Worm (Caenorhabditis elegans) whole organism, mixed stage, embryonic: ENCODE data around the gene K08F8.7.

Experiments used
- M03D4.4 ChIP-seq: sonication (generic microtip); optimal IDR thresholded peaks from 2 replicates; lab custom pipeline; 2017; ENCODE audit warnings: mild to moderate bottlenecking, missing genetic modification characterization, missing compliant biosample characterization
- bed-3 ChIP-seq: fragments of 200-800 bp; sonication (Bioruptor generic); optimal IDR thresholded peaks from 3 replicates; lab custom pipeline; 2018; ENCODE audit warnings: mild to moderate bottlenecking, missing genetic modification characterization, moderate library complexity, missing compliant biosample characterization
- blmp-1 ChIP-seq: fragments of 150-350 bp; optimal IDR thresholded peaks from 2 replicates; lab custom pipeline; 2014; ENCODE audit warnings: missing biosample characterization, missing genetic modification characterization
- ceh-39 ChIP-seq: fragments of 150-350 bp; optimal IDR thresholded peaks from 2 replicates; lab custom pipeline; 2014; ENCODE audit warnings: missing biosample characterization, missing genetic modification characterization
- ceh-43 ChIP-seq: fragments of 200-800 bp; sonication (Bioruptor generic); optimal IDR thresholded peaks from 2 replicates; lab custom pipeline; 2018; ENCODE audit warnings: mild to moderate bottlenecking, missing genetic modification characterization, moderate library complexity, missing compliant biosample characterization
- ceh-83 ChIP-seq: fragments of 200-800 bp; sonication (Bioruptor generic); optimal IDR thresholded peaks from 2 replicates; lab custom pipeline; 2018; ENCODE audit warnings: mild to moderate bottlenecking, missing genetic modification characterization, missing compliant biosample characterization
- cnd-1 ChIP-seq: fragments of 200-800 bp; sonication (Bioruptor generic); optimal IDR thresholded peaks from 2 replicates; lab custom pipeline; 2018; ENCODE audit warnings: mild to moderate bottlenecking, missing genetic modification characterization, missing compliant biosample characterization
- drap-1 ChIP-seq: fragments of 200-800 bp; sonication (Bioruptor generic); optimal IDR thresholded peaks from 3 replicates; lab custom pipeline; 2018; ENCODE audit warnings: mild to moderate bottlenecking, missing genetic modification characterization, missing compliant biosample characterization
- elt-1 ChIP-seq: sonication (generic microtip); optimal IDR thresholded peaks from 2 replicates; lab custom pipeline; 2017; ENCODE audit warnings: missing genetic modification characterization, mild to moderate bottlenecking, missing compliant biosample characterization, antibody characterized with exemption, moderate library complexity, borderline replicate concordance; ENCODE audit not compliant: insufficient read depth
- elt-3 ChIP-seq: fragments of 150-350 bp; optimal IDR thresholded peaks from 2 replicates; lab custom pipeline; 2014; ENCODE audit warnings: missing biosample characterization, missing genetic modification characterization
- flh-1 ChIP-seq: fragments of 200-800 bp; sonication (Bioruptor generic); optimal IDR thresholded peaks from 2 replicates; lab custom pipeline; 2018; ENCODE audit warnings: mild to moderate bottlenecking, missing genetic modification characterization, moderate library complexity, missing compliant biosample characterization
- ham-2 ChIP-seq: fragments of 200-800 bp; sonication (Bioruptor generic); optimal IDR thresholded peaks from 2 replicates; lab custom pipeline; 2018; ENCODE audit warnings: mild to moderate bottlenecking, missing genetic modification characterization, missing compliant biosample characterization
- hlh-1 ChIP-seq: fragments of 150-350 bp; optimal IDR thresholded peaks from 2 replicates; lab custom pipeline; 2014; ENCODE audit warnings: missing biosample characterization, missing genetic modification reagents, missing genetic modification characterization
- lin-13 ChIP-seq: fragments of 150-350 bp; optimal IDR thresholded peaks from 2 replicates; lab custom pipeline; 2014; ENCODE audit warnings: missing biosample characterization, missing genetic modification characterization
- lin-32 ChIP-seq: fragments of 200-800 bp; sonication (Bioruptor generic); optimal IDR thresholded peaks from 2 replicates; lab custom pipeline; 2018; ENCODE audit warnings: mild to moderate bottlenecking, missing genetic modification characterization, missing compliant biosample characterization
- lsy-2 ChIP-seq: fragments of 150-350 bp; optimal IDR thresholded peaks from 2 replicates; lab custom pipeline; 2014; ENCODE audit warnings: missing biosample characterization, missing genetic modification characterization
- mab-5 ChIP-seq: fragments of 150-350 bp; optimal IDR thresholded peaks from 2 replicates; lab custom pipeline; 2014; ENCODE audit warnings: missing biosample characterization, missing genetic modification characterization
- mep-1 ChIP-seq: fragments of 150-350 bp; optimal IDR thresholded peaks from 2 replicates; lab custom pipeline; 2017; ENCODE audit warnings: missing biosample characterization, missing genetic modification reagents, missing genetic modification characterization, inconsistent platforms
- mls-2 ChIP-seq: sonication (generic microtip); optimal IDR thresholded peaks from 2 replicates; lab custom pipeline; 2016; ENCODE audit warnings: mild to moderate bottlenecking, missing genetic modification characterization, moderate library complexity, missing compliant biosample characterization
- nhr-12 ChIP-seq: fragments of 150-350 bp; optimal IDR thresholded peaks from 2 replicates; lab custom pipeline; 2014; ENCODE audit warnings: missing biosample characterization, missing genetic modification characterization
- nhr-2 ChIP-seq: fragments of 150-350 bp; optimal IDR thresholded peaks from 2 replicates; lab custom pipeline; 2014; ENCODE audit warnings: missing biosample characterization, missing genetic modification characterization
- nhr-237 ChIP-seq: fragments of 150-350 bp; optimal IDR thresholded peaks from 2 replicates; lab custom pipeline; 2014; ENCODE audit warnings: missing biosample characterization, missing genetic modification characterization
- nhr-28 ChIP-seq: fragments of 150-350 bp; optimal IDR thresholded peaks from 2 replicates; lab custom pipeline; 2014; ENCODE audit warnings: missing biosample characterization, missing genetic modification characterization
- nhr-76 ChIP-seq: sonication (generic microtip); optimal IDR thresholded peaks from 2 replicates; lab custom pipeline; 2017; ENCODE audit warnings: missing biosample characterization, missing genetic modification characterization
- pha-4 ChIP-seq: fragments of 150-350 bp; optimal IDR thresholded peaks from 2 replicates; lab custom pipeline; 2018; ENCODE audit warnings: missing biosample characterization, missing genetic modification reagents, missing genetic modification characterization
- sem-2 ChIP-seq: fragments of 200-800 bp; sonication (Bioruptor generic); optimal IDR thresholded peaks from 2 replicates; lab custom pipeline; 2018; ENCODE audit warnings: mild to moderate bottlenecking, missing genetic modification characterization, missing compliant biosample characterization
- snpc-4 ChIP-seq: fragments of 150-350 bp; optimal IDR thresholded peaks from 2 replicates; lab custom pipeline; 2014; ENCODE audit warnings: missing biosample characterization, missing genetic modification characterization
- sptf-1 ChIP-seq: sonication (generic microtip); optimal IDR thresholded peaks from 2 replicates; lab custom pipeline; 2017; ENCODE audit warnings: mild to moderate bottlenecking, missing genetic modification characterization, moderate library complexity, missing compliant biosample characterization
- tbx-8 ChIP-seq: fragments of 200-800 bp; sonication (Bioruptor generic); optimal IDR thresholded peaks from 2 replicates; lab custom pipeline; 2018; ENCODE audit warnings: mild to moderate bottlenecking, missing genetic modification characterization, moderate library complexity, missing compliant biosample characterization
- unc-120 ChIP-seq: sonication (generic microtip); optimal IDR thresholded peaks from 2 replicates; lab custom pipeline; 2017; ENCODE audit warnings: missing genetic modification characterization, missing compliant biosample characterization; ENCODE audit not compliant: poor library complexity, severe bottlenecking
- unc-39 ChIP-seq: fragments of 150-350 bp; optimal IDR thresholded peaks from 2 replicates; lab custom pipeline; 2014; ENCODE audit warnings: missing biosample characterization, missing genetic modification characterization
- unc-62 ChIP-seq: fragments of 150-350 bp; optimal IDR thresholded peaks from 2 replicates; lab custom pipeline; 2014; ENCODE audit warnings: missing biosample characterization, missing genetic modification reagents, missing genetic modification characterization
- zip-8 ChIP-seq: fragments of 150-350 bp; optimal IDR thresholded peaks from 2 replicates; lab custom pipeline; 2014; ENCODE audit warnings: missing biosample characterization, missing genetic modification characterization
- ztf-11 ChIP-seq: fragments of 150-350 bp; optimal IDR thresholded peaks from 2 replicates; lab custom pipeline; 2014; ENCODE audit warnings: missing biosample characterization, missing genetic modification characterization

The K08F8.7 gene

DNA sequence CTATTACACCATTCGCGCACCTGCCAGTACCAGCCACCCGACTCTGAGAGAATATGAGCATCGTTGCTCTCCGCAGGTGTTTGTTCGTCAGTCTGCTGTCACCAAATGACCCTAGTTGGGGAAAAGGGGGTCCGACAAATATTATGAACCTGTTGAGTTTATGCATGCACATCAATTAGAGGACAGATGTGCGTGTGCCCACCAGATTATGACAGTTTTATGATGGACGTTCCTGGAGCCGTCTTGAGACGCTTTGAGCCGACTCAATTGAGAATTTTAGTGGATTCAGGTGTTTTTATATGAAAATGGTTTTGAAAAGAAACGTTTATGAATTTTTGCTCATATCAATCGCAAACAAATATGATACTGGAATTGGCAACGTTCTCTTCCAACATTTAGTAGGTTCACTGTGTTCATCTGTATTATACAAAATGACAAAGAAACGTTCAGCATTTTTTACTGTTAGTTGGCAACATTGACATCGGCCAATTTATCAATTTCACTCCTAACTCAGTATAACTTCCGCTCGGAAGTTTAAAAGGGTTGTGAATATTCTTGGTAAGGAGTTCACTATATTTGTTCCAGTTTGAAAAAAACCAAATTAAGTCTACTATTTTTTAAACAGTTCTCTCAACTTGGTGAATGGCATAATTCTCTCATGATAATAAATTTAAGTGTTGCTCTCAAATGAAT is 7.8 kb downstream of the K08F8.7 start:
- peak; percentile 41 for TF ChIP-seq hlh-1 (tag; lab: Kevin White, UChicago)
- peak; percentile 78 for TF ChIP-seq unc-62
- TF ChIP-seq nhr-237 (tag; lab: Kevin White, UChicago), result no peak
- no peak for TF ChIP-seq ceh-39
- peak; percentile 1 for TF ChIP-seq unc-120
- no peak for TF ChIP-seq mep-1 (tag; lab: Kevin White, UChicago)
- TF ChIP-seq tbx-8 (GFP tag; lab: Kevin White, UChicago), result no peak
- peak; percentile 86 for TF ChIP-seq nhr-2 (tag; lab: Kevin White, UChicago)
- TF ChIP-seq cnd-1 (tag; lab: Kevin White, UChicago), result peak; percentile 59
- no peak for TF ChIP-seq lsy-2

DNA sequence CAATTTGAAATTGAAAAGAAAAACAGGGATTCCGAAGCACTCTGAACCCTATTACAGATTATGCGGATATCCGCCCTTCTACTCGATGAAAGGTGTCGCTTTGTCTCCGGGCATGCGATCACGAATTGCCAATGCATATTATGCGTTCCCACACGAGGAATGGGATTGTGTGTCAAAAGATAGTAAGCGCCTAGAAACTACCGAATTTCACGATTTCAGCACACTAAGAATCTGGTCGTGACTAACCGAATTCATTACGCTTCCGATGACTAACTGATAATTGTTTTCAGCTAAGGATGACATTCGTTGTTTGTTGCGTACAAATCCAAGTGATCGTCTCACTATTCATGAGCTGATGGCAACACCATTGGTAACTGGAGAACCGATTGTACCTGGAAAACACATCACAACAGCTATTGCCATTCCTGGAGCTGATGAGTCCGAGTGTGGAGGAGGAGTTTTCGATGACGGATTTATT is 8.8 kb downstream of the K08F8.7 start:
- TF ChIP-seq nhr-12 (no peak), nhr-28 (tag; lab: Kevin White, UChicago) (no peak), flh-1 (GFP tag; lab: Kevin White, UChicago) (no peak), M03D4.4 (tag; lab: Kevin White, UChicago) (no peak), ztf-11 (no peak), blmp-1 (tag; lab: Kevin White, UChicago) (no peak), unc-120 (no peak)

DNA sequence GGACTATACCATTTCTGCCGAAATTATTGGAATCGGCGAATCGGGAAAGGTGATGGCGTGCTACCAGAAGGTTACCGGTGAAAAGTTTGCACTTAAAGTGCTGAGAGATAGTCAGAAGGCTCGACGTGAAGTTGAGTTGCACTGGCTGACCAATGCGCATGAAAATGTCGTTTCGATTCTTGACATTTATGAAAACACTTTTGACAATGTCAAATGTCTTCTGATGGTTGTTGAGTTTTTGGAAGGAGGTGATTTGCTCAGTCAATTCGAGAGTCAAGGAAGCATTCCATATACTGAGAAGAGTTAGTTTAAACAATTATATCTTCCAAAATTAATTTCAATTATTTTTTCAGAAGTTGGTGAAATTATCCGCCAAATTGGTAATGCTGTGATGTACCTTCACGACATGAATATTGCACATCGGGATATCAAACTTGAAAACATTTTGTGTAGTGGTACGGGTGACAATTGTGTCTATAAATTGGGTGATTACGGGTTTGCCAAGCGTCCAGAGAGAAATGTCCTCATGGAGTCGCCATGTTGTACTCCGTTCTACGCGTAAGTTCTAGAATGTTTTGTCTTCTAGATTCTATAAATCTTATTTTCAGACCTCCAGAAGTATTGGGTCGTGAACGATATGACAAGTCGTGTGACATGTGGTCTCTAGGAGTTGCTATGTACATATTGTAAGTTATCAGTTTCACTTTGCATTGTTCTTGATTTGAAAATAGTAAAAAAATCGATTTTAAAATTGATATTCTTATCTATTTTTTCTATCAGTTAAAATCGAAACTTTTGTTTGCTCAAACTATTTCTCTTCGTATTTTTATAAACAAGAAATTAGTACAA is 9.5 kb downstream of the K08F8.7 start:
- TF ChIP-seq sem-2, result no peak
- no peak for TF ChIP-seq sptf-1 (tag; lab: Kevin White, UChicago)
- no peak for TF ChIP-seq unc-62
- TF ChIP-seq ceh-83 (GFP tag; lab: Kevin White, UChicago), result no peak
- no peak for TF ChIP-seq unc-120
- TF ChIP-seq flh-1 (GFP tag; lab: Kevin White, UChicago), result no peak
- no peak for TF ChIP-seq ceh-43 (GFP tag; lab: Kevin White, UChicago)
- TF ChIP-seq hlh-1 (tag; lab: Kevin White, UChicago), result no peak
- no peak for TF ChIP-seq nhr-12
- no peak for TF ChIP-seq elt-3 (tag; lab: Kevin White, UChicago)
- TF ChIP-seq pha-4, result no peak
- no peak for TF ChIP-seq mab-5 (tag; lab: Kevin White, UChicago)
- TF ChIP-seq nhr-28 (tag; lab: Kevin White, UChicago), result no peak
- no peak for TF ChIP-seq nhr-76 (tag; lab: Kevin White, UChicago)
- TF ChIP-seq blmp-1 (tag; lab: Kevin White, UChicago), result no peak
- no peak for TF ChIP-seq lin-13 (tag; lab: Kevin White, UChicago)

DNA sequence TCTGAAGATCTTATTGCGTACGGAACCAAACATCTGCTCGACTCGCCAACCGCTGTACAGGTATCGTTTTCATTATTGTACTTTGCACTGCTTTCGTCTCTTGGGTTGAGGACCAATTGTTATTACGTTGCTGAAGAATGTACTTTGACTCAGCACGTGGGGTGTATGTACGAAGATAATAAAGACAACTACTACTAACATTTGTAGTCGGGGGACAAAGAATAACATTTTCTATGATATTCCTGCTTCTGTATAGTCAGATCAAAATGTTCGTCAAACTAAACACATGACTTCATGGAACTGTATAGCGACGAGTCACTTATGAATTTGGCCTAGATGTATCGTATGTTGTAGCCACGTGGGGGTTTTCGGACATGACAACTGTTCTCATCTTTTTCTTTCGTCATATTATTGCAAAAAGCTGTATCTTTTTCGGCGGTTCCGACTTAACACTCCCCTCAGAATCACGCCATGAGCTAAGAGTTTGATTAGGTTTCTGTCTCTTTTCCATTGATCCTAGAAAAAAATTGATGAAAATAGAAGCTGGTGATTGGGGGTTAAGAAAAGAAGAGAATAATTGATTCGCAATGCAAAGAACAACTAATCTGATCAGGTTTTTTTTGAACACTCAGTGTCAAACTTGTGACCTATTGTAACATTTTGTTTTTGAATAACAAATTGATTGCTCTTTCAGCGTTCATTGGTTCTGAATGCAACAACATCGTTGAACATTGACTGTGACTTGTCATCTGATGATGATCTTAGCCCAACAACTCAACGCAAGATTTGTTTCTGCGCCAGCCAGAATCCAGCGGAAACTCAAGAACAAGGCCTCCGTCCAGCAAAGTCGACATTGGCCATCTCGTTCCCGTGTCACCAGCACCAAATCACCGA is 10.4 kb downstream of the K08F8.7 start:
- TF ChIP-seq ceh-83 (GFP tag; lab: Kevin White, UChicago) (no peak), drap-1 (GFP tag; lab: Kevin White, UChicago) (no peak), sptf-1 (tag; lab: Kevin White, UChicago) (no peak), snpc-4 (tag; lab: Kevin White, UChicago) (no peak), unc-39 (tag; lab: Kevin White, UChicago) (no peak), flh-1 (GFP tag; lab: Kevin White, UChicago) (no peak), ham-2 (GFP tag; lab: Kevin White, UChicago) (no peak), cnd-1 (tag; lab: Kevin White, UChicago) (no peak), M03D4.4 (tag; lab: Kevin White, UChicago) (no peak), mls-2 (tag; lab: Kevin White, UChicago) (no peak), elt-1 (no peak), bed-3 (GFP tag; lab: Kevin White, UChicago) (no peak), lin-13 (tag; lab: Kevin White, UChicago) (no peak), lin-32 (GFP tag; lab: Kevin White, UChicago) (no peak), nhr-237 (tag; lab: Kevin White, UChicago) (no peak), mab-5 (tag; lab: Kevin White, UChicago) (no peak), zip-8 (tag; lab: Kevin White, UChicago) (no peak), nhr-28 (tag; lab: Kevin White, UChicago) (no peak), blmp-1 (tag; lab: Kevin White, UChicago) (no peak), ztf-11 (no peak)
